Worm (Caenorhabditis elegans): ENCODE measurements around the gene ZK896.4.
A peak's percentile ranks its signal among the peaks of the same experiment; 100 is the strongest.

ZK896.4 gene

ce11 chrIV:12883190-12883589, at the start of gene ZK896.4:
ZK896.4 (minus strand) TSS chrIV:12883290.
- TF ChIP-seq pqm-1 (tag; optimal IDR thresholded peaks at IDR 0.05) (peak; percentile 39), nhr-42 (GFP tag; IDR thresholded peaks at IDR 0.05) (no peak)

DNA sequence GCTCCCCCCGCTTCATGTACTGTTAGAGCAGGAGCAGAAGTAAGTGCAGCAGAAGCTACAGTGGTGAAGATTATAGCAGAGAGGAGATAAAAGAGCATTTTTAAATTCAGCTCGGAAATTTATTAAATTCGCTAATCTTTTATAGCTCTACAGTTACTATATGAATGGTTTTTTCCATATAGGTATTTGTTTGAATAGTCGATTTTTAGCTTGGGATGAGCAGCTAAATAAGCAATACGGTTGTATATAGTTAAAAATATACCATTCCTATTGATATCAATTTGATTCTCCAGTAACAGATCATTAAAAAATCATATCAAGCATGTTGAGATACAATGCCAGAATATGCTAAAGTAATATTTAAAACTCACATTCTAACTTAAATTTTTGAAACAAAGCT, 43.5 kb upstream of the ZK896.4 start, which contains the start of gene srlf-5:
srlf-5 (minus strand) TSS at position 101 of the 400 bp plus-strand sequence.
- TF ChIP-seq sdz-12 (GFP tag; optimal IDR thresholded peaks at IDR 0.05) (no peak), pha-4 (GFP tag; IDR thresholded peaks at IDR 0.05) (no peak), pha-4 (tag; optimal IDR thresholded peaks at IDR 0.05) (no peak), daf-8 (GFP tag; IDR thresholded peaks at IDR 0.05) (no peak), nhr-10 (tag; optimal IDR thresholded peaks at IDR 0.05) (no peak), zip-2 (tag; optimal IDR thresholded peaks at IDR 0.05) (no peak), mep-1 (tag; optimal IDR thresholded peaks at IDR 0.05) (no peak), R02D3.7 (tag; optimal IDR thresholded peaks at IDR 0.05) (no peak), unc-62 (GFP tag; optimal IDR thresholded peaks at IDR 0.05 in 1 of 2) (no peak), unc-62 (tag; optimal IDR thresholded peaks at IDR 0.05) (no peak), saeg-2 (GFP tag; IDR thresholded peaks at IDR 0.05) (no peak), zfp-2 (tag; optimal IDR thresholded peaks at IDR 0.05) (no peak)

DNA sequence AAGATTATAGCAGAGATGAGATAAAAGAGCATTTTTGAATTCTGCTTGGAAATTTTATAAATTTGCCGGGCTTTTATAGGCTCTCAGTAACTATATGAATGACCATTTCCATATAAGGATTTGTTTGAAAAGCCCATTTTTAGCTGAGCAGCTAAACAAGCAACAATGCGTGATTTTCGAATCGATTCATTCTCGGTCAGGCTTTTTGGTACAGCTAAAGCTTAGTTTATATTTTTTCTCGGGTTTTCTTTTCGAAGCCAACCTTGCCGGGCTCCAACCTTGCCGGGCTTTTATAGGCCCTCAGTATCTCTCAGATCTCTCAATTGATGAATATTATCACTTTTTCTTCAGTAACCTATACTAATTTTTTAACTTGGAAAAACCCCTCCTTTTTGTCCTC, 41.2 kb upstream of the ZK896.4 start, which contains the start of gene srlf-4:
srlf-4 (minus strand) TSS at position 101 of the 400 bp plus-strand sequence.
- no peak for TF ChIP-seq Y75B8A.6 (GFP tag; IDR thresholded peaks at IDR 0.05)
- no peak for TF ChIP-seq fos-1 (tag; optimal IDR thresholded peaks at IDR 0.05)
- TF ChIP-seq nhr-25 (tag; optimal IDR thresholded peaks at IDR 0.05; ENCODE audit: borderline replicate concordance, insufficient read depth) = no peak
- TF ChIP-seq nhr-41 (GFP tag; IDR thresholded peaks at IDR 0.05) = no peak

- TF ChIP-seq Y48G9A.11 (GFP tag; IDR thresholded peaks at IDR 0.05) (no peak), daf-12 (tag; optimal IDR thresholded peaks at IDR 0.05) (no peak), nhr-48 (tag; optimal IDR thresholded peaks at IDR 0.05) (peak; percentile 67), madf-9 (GFP tag; conservative IDR thresholded peaks at IDR 0.05) (no peak), php-3 (GFP tag; IDR thresholded peaks at IDR 0.05) (peak; percentile 69), Y5F2A.4 (GFP tag; optimal IDR thresholded peaks at IDR 0.05) (no peak), mep-1 (tag; optimal IDR thresholded peaks at IDR 0.05) (no peak), nhr-6 (tag; optimal IDR thresholded peaks at IDR 0.05) (no peak), pqm-1 (tag; optimal IDR thresholded peaks at IDR 0.05) (peak; percentile 73), lin-13 (GFP tag; optimal IDR thresholded peaks at IDR 0.05) (no peak), F26F4.8 (GFP tag; conservative IDR thresholded peaks at IDR 0.05) (no peak), nhr-28 (tag; optimal IDR thresholded peaks at IDR 0.05) (peak; percentile 8), fos-1 (tag; optimal IDR thresholded peaks at IDR 0.05) (no peak), daf-16 (GFP tag; optimal IDR thresholded peaks at IDR 0.05) (no peak), daf-16 (tag; optimal IDR thresholded peaks at IDR 0.05) (peak; percentile 64), hlh-30 (tag; optimal IDR thresholded peaks at IDR 0.05; ENCODE audit: insufficient read depth) (no peak), dmd-6 (GFP tag; IDR thresholded peaks at IDR 0.05) (peak; percentile 82), hlh-11 (tag; optimal IDR thresholded peaks at IDR 0.05) (peak; percentile 46)
Measured at ce11 chrIV:12921027-12921426, 37.9 kb upstream of the ZK896.4 start, which contains the start of gene C32H11.4. C32H11.4 (plus strand) TSS chrIV:12921264.

DNA sequence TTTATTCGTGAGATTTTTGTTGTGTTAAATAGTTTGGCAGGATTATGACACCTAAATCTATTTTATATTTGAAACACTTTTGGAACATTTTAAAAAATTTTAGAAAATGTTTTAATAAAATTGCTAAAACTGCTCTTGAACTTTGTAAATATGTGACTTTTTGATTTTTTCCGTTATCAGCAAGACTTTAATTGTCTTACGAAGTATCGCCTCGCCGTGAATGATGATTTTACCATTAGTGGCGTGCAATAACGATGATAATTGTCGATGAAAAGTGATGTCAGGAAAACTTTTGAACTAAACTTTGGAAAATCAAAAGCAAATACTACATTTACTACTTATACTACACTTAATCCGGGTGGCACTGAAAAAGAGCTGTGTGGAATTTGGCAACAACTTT, 37.5 kb upstream of the ZK896.4 start:
- TF ChIP-seq dmd-6 (GFP tag; IDR thresholded peaks at IDR 0.05) = peak; percentile 69
- no peak for TF ChIP-seq tra-1 (GFP tag; IDR thresholded peaks at IDR 0.05)
- no peak for TF ChIP-seq Y105C5A.15 (GFP tag; IDR thresholded peaks at IDR 0.05)
- TF ChIP-seq egl-27 (tag; optimal IDR thresholded peaks at IDR 0.05) = no peak
- TF ChIP-seq zip-2 (tag; optimal IDR thresholded peaks at IDR 0.05) = no peak
- no peak for TF ChIP-seq dmd-8 (GFP tag; IDR thresholded peaks at IDR 0.05)
- TF ChIP-seq spr-3 (GFP tag; optimal IDR thresholded peaks at IDR 0.05) = no peak
- TF ChIP-seq jun-1 (tag; optimal IDR thresholded peaks at IDR 0.05) = no peak
- no peak for TF ChIP-seq saeg-2 (GFP tag; IDR thresholded peaks at IDR 0.05)
- no peak for TF ChIP-seq set-16 (GFP tag; IDR thresholded peaks at IDR 0.05)
- no peak for TF ChIP-seq F37D6.2 (tag; optimal IDR thresholded peaks at IDR 0.05)
- no peak for TF ChIP-seq skn-1 (tag; optimal IDR thresholded peaks at IDR 0.05)
- TF ChIP-seq Y75B8A.6 (GFP tag; IDR thresholded peaks at IDR 0.05) = no peak
- TF ChIP-seq F10B5.3 (tag; optimal IDR thresholded peaks at IDR 0.05) = no peak
- TF ChIP-seq ceh-32 (tag; optimal IDR thresholded peaks at IDR 0.05; ENCODE audit: poor library complexity) = no peak
- TF ChIP-seq lin-39 (tag; optimal IDR thresholded peaks at IDR 0.05) = no peak
- no peak for TF ChIP-seq ces-1 (GFP tag; optimal IDR thresholded peaks at IDR 0.05)
- no peak for TF ChIP-seq zfp-2 (tag; optimal IDR thresholded peaks at IDR 0.05)
